Worm (Caenorhabditis elegans) whole organism, L2 larva: Measurements from ENCODE around the gene lact-8.

Source experiments
- C34F6.9 ChIP-seq: fragments of 150-350 bp; optimal IDR thresholded peaks from 2 replicates; lab custom pipeline; 2014; ENCODE audit warnings: missing biosample characterization, missing genetic modification characterization
- ZK546.5 ChIP-seq: sonication (generic microtip); optimal IDR thresholded peaks from 2 replicates; lab custom pipeline; 2017; ENCODE audit warnings: missing biosample characterization, missing genetic modification characterization
- alr-1 ChIP-seq: fragments of 150-350 bp; optimal IDR thresholded peaks from 2 replicates; lab custom pipeline; 2014; ENCODE audit warnings: missing biosample characterization, missing genetic modification characterization
- ama-1 ChIP-seq: fragments of 150-350 bp; optimal IDR thresholded peaks from 2 replicates; lab custom pipeline; 2018; ENCODE audit warnings: inconsistent platforms
- blmp-1 ChIP-seq: sonication (generic microtip); optimal IDR thresholded peaks from 2 replicates; lab custom pipeline; 2017; ENCODE audit warnings: missing genetic modification characterization, mild to moderate bottlenecking, missing compliant biosample characterization, antibody characterized with exemption, moderate library complexity; ENCODE audit not compliant: insufficient read depth
- ceh-16 ChIP-seq: fragments of 150-350 bp; optimal IDR thresholded peaks from 2 replicates; lab custom pipeline; 2014; ENCODE audit warnings: missing biosample characterization, missing genetic modification characterization
- crh-2 ChIP-seq: sonication (generic microtip); optimal IDR thresholded peaks from 2 replicates; lab custom pipeline; 2017; ENCODE audit warnings: missing biosample characterization, missing genetic modification characterization
- dmd-4 ChIP-seq: sonication (generic microtip); optimal IDR thresholded peaks from 2 replicates; lab custom pipeline; 2017; ENCODE audit warnings: missing biosample characterization, missing genetic modification characterization
- egl-27 ChIP-seq: sonication (generic microtip); optimal IDR thresholded peaks from 3 replicates; lab custom pipeline; 2017; ENCODE audit warnings: missing biosample characterization, missing genetic modification reagents, missing genetic modification characterization
- elt-1 ChIP-seq: fragments of 150-350 bp; optimal IDR thresholded peaks from 2 replicates; lab custom pipeline; 2014; ENCODE audit warnings: missing biosample characterization, missing genetic modification characterization
- elt-3 ChIP-seq: sonication (generic microtip); optimal IDR thresholded peaks from 2 replicates; lab custom pipeline; 2017; ENCODE audit warnings: missing biosample characterization, missing genetic modification characterization
- fos-1 ChIP-seq: fragments of 150-350 bp; optimal IDR thresholded peaks from 2 replicates; lab custom pipeline; 2014; ENCODE audit warnings: missing biosample characterization, missing genetic modification characterization
- lin-11 ChIP-seq: fragments of 150-350 bp; sonication (generic microtip); optimal IDR thresholded peaks from 2 replicates; lab custom pipeline; 2014; ENCODE audit warnings: missing biosample characterization, missing genetic modification characterization, inconsistent platforms, mixed read lengths
- lin-13 ChIP-seq: fragments of 150-350 bp; optimal IDR thresholded peaks from 2 replicates; lab custom pipeline; 2014; ENCODE audit warnings: missing biosample characterization, missing genetic modification reagents, missing genetic modification characterization
- lin-39 ChIP-seq: fragments of 150-350 bp; optimal IDR thresholded peaks from 2 replicates; lab custom pipeline; 2014; ENCODE audit warnings: missing biosample characterization, missing genetic modification reagents, missing genetic modification characterization
- lsy-2 ChIP-seq, 2 experiments: fragments of 150-350 bp in 1 of 2; sonication (generic microtip) in 1 of 2; optimal IDR thresholded peaks; 2 replicates each; lab custom pipeline; 2014 to 2017; ENCODE audit warnings: missing biosample characterization in 2 of 2, missing genetic modification characterization in 2 of 2
- mab-5 ChIP-seq: fragments of 150-350 bp; optimal IDR thresholded peaks from 2 replicates; lab custom pipeline; 2014; ENCODE audit warnings: missing biosample characterization, missing genetic modification characterization
- mdl-1 ChIP-seq, 2 experiments: fragments of 150-350 bp in 1 of 2; sonication (generic microtip) in 1 of 2; optimal IDR thresholded peaks; 2 replicates each; lab custom pipeline; 2017; ENCODE audit warnings: missing biosample characterization in 2 of 2, missing genetic modification characterization in 2 of 2
- nhr-10 ChIP-seq: sonication (generic microtip); optimal IDR thresholded peaks from 2 replicates; lab custom pipeline; 2017; ENCODE audit warnings: missing biosample characterization, missing genetic modification characterization
- nhr-129 ChIP-seq: fragments of 150-350 bp; optimal IDR thresholded peaks from 2 replicates; lab custom pipeline; 2014; ENCODE audit warnings: missing biosample characterization, missing genetic modification characterization
- nhr-23 ChIP-seq: fragments of 150-350 bp; optimal IDR thresholded peaks from 2 replicates; lab custom pipeline; 2014; ENCODE audit warnings: missing biosample characterization, missing genetic modification reagents, missing genetic modification characterization
- nhr-237 ChIP-seq: fragments of 150-350 bp; optimal IDR thresholded peaks from 2 replicates; lab custom pipeline; 2014; ENCODE audit warnings: missing biosample characterization, missing genetic modification characterization
- nhr-25 ChIP-seq: fragments of 150-350 bp; sonication (generic microtip); optimal IDR thresholded peaks from 3 replicates; lab custom pipeline; 2014; ENCODE audit warnings: missing biosample characterization, missing genetic modification characterization
- nhr-6 ChIP-seq: fragments of 150-350 bp; optimal IDR thresholded peaks from 2 replicates; lab custom pipeline; 2014; ENCODE audit warnings: missing biosample characterization, missing genetic modification characterization
- nhr-77 ChIP-seq: fragments of 150-350 bp; optimal IDR thresholded peaks from 2 replicates; lab custom pipeline; 2014; ENCODE audit warnings: missing biosample characterization, missing genetic modification characterization
- peb-1 ChIP-seq: fragments of 150-350 bp; optimal IDR thresholded peaks from 2 replicates; lab custom pipeline; 2014; ENCODE audit warnings: missing biosample characterization, missing genetic modification characterization
- sma-3 ChIP-seq: sonication (generic microtip); optimal IDR thresholded peaks from 2 replicates; lab custom pipeline; 2016; ENCODE audit warnings: missing genetic modification reagents, missing genetic modification characterization, missing compliant biosample characterization
- sma-9 ChIP-seq, 2 experiments: fragments of 150-350 bp in 1 of 2; sonication (generic microtip) in 1 of 2; optimal IDR thresholded peaks; 2 replicates each; lab custom pipeline; 2014 to 2016; ENCODE audit warnings: missing genetic modification characterization in 2 of 2, mild to moderate bottlenecking in 1 of 2, missing biosample characterization in 1 of 2, missing compliant biosample characterization in 1 of 2, missing genetic modification reagents in 1 of 2, moderate library complexity in 1 of 2
- unc-55 ChIP-seq: fragments of 150-350 bp; sonication (generic microtip); optimal IDR thresholded peaks from 3 replicates; lab custom pipeline; 2014; ENCODE audit warnings: missing biosample characterization, missing genetic modification reagents, missing genetic modification characterization
- zag-1 ChIP-seq: fragments of 150-350 bp; optimal IDR thresholded peaks from 2 replicates; lab custom pipeline; 2014; ENCODE audit warnings: missing biosample characterization, missing genetic modification characterization
- ztf-1 ChIP-seq: fragments of 200-800 bp; sonication (Bioruptor generic); conservative IDR thresholded peaks from 2 replicates; pipeline ENCODE4 v1.3.6; 2022; ENCODE audit warnings: missing genetic modification characterization, missing compliant biosample characterization
- ztf-11 ChIP-seq: sonication (generic microtip); optimal IDR thresholded peaks from 2 replicates; lab custom pipeline; 2017; ENCODE audit warnings: missing biosample characterization, missing genetic modification characterization
- ztf-4 ChIP-seq: fragments of 150-350 bp; optimal IDR thresholded peaks from 2 replicates; lab custom pipeline; 2014; ENCODE audit warnings: missing biosample characterization, missing genetic modification characterization

The lact-8 gene

ce11 chrV:11065513-11065912, 27.9 kb downstream of the lact-8 start, which contains the start of gene nlp-80:
TSS of gene nlp-80 (minus strand) at chrV:11065613.
- TF ChIP-seq mdl-1 (tag; optimal IDR thresholded peaks at IDR 0.05; lab: Kevin White, UChicago), result no peak
- no peak for TF ChIP-seq egl-27 (tag; lab: Kevin White, UChicago)
- no peak for TF ChIP-seq fos-1
- no peak for TF ChIP-seq nhr-129 (tag; lab: Kevin White, UChicago)
- no peak for TF ChIP-seq dmd-4
- no peak for TF ChIP-seq alr-1 (tag; lab: Kevin White, UChicago)
- no peak for TF ChIP-seq ztf-1
- no peak for TF ChIP-seq lin-11 (tag; lab: Kevin White, UChicago)
- TF ChIP-seq nhr-10 (tag; lab: Kevin White, UChicago), result no peak
- TF ChIP-seq ceh-16, result no peak

ce11 chrV:11063115-11063514, 30.3 kb downstream of the lact-8 start, which contains the start of gene T04C12.9:
TSS of gene T04C12.9 (minus strand) at chrV:11063215.
- peak; percentile 34 for TF ChIP-seq unc-55
- no peak for TF ChIP-seq elt-3 (tag; lab: Kevin White, UChicago)

- TF ChIP-seq peb-1 (no peak), nhr-129 (tag; lab: Kevin White, UChicago) (peak; percentile 6), nhr-25 (peak; percentile 23)
Observed at ce11 chrV:11061887-11062286, 31.5 kb downstream of the lact-8 start.

ce11 chrV:11060239-11060984, 33.0 kb downstream of the lact-8 start, which contains the start of gene T04C12.11:
TSS of gene T04C12.11 (minus strand) at chrV:11060289.
- TF ChIP-seq mab-5 (no peak), ztf-1 (no peak), ztf-11 (no peak), nhr-25 (peak; percentile 64), nhr-6 (peak; percentile 13), blmp-1 (tag; lab: Kevin White, UChicago) (peak; percentile 95), crh-2 (tag; lab: Kevin White, UChicago) (peak; percentile 69), nhr-129 (tag; lab: Kevin White, UChicago) (peak; percentile 58), fos-1 (peak; percentile 12), nhr-23 (tag; lab: Kevin White, UChicago) (no peak)

ce11 chrV:11059180-11059579, 34.2 kb downstream of the lact-8 start, which contains the start of gene T04C12.1:
TSS of gene T04C12.1 (minus strand) at chrV:11059269.
- TF ChIP-seq nhr-25 (peak; percentile 29), lin-11 (tag; lab: Kevin White, UChicago) (no peak), nhr-237 (tag; lab: Kevin White, UChicago) (no peak), sma-9 (GFP tag; optimal IDR thresholded peaks at IDR 0.05; lab: Kevin White, UChicago) (peak; percentile 9), sma-9 (tag; optimal IDR thresholded peaks at IDR 0.05; lab: Kevin White, UChicago) (no peak), ztf-4 (no peak), ama-1 (lab: Kevin White, UChicago) (peak; percentile 56), fos-1 (no peak)

- TF ChIP-seq lsy-2 (tag; optimal IDR thresholded peaks at IDR 0.05; lab: Kevin White, UChicago), result no peak
- TF ChIP-seq fos-1, result no peak
- TF ChIP-seq nhr-10 (tag; lab: Kevin White, UChicago), result no peak
- no peak for TF ChIP-seq lin-39 (tag; lab: Kevin White, UChicago)
- no peak for TF ChIP-seq ZK546.5
- no peak for TF ChIP-seq zag-1 (tag; lab: Kevin White, UChicago)
- no peak for TF ChIP-seq elt-1
- TF ChIP-seq C34F6.9 (tag; lab: Kevin White, UChicago), result no peak
- TF ChIP-seq lin-13 (GFP tag; lab: Kevin White, UChicago), result no peak
- TF ChIP-seq nhr-77 (tag; lab: Kevin White, UChicago), result no peak
- no peak for TF ChIP-seq elt-3 (tag; lab: Kevin White, UChicago)
- no peak for TF ChIP-seq ama-1 (lab: Kevin White, UChicago)
- TF ChIP-seq ztf-1, result no peak
- TF ChIP-seq sma-3, result no peak
Observed at ce11 chrV:11057043-11057442, 36.4 kb downstream of the lact-8 start, which contains the start of gene srh-75. TSS of gene srh-75 (minus strand) at chrV:11057143.
